Worm (Caenorhabditis elegans) whole organism, late embryonic: Measurements from ENCODE around the gene zipt-13.

ENCODE experiments used
- ama-1 ChIP-seq: fragments of 150-350 bp; optimal IDR thresholded peaks from 2 replicates; lab custom pipeline; 2014
- ceh-31 ChIP-seq: sonication (generic microtip); optimal IDR thresholded peaks from 2 replicates; lab custom pipeline; 2016; ENCODE audit warnings: missing genetic modification characterization, missing compliant biosample characterization
- ceh-48 ChIP-seq: sonication (generic microtip); optimal IDR thresholded peaks from 2 replicates; lab custom pipeline; 2016; ENCODE audit warnings: missing genetic modification characterization, inconsistent platforms, missing compliant biosample characterization
- fkh-10 ChIP-seq: fragments of 150-350 bp; optimal IDR thresholded peaks from 2 replicates; lab custom pipeline; 2014; ENCODE audit warnings: missing biosample characterization, missing genetic modification reagents, missing genetic modification characterization
- hlh-13 ChIP-seq: fragments of 200-800 bp; sonication (Bioruptor generic); optimal IDR thresholded peaks from 2 replicates; lab custom pipeline; 2018; ENCODE audit warnings: mild to moderate bottlenecking, missing genetic modification characterization, missing compliant biosample characterization
- nfya-1 ChIP-seq: sonication (generic microtip); optimal IDR thresholded peaks from 2 replicates; lab custom pipeline; 2017; ENCODE audit warnings: missing genetic modification characterization, mild to moderate bottlenecking, missing compliant biosample characterization, antibody characterized with exemption, moderate library complexity
- npax-4 ChIP-seq: sonication (generic microtip); optimal IDR thresholded peaks from 2 replicates; lab custom pipeline; 2016; ENCODE audit warnings: missing genetic modification characterization, missing compliant biosample characterization
- pqm-1 ChIP-seq: sonication (generic microtip); optimal IDR thresholded peaks from 2 replicates; lab custom pipeline; 2016; ENCODE audit warnings: missing genetic modification characterization, missing compliant biosample characterization

ce11 chrX:10262299-10262698, 25.6 kb upstream of the zipt-13 start:
- no peak for TF ChIP-seq ceh-31
- TF ChIP-seq hlh-13 = no peak
- TF ChIP-seq fkh-10 (GFP tag; lab: Kevin White, UChicago) = no peak
- TF ChIP-seq ama-1 = no peak
- no peak for TF ChIP-seq pqm-1 (tag; lab: Kevin White, UChicago)
- no peak for TF ChIP-seq ceh-48 (tag; lab: Kevin White, UChicago)
- no peak for TF ChIP-seq npax-4 (tag; lab: Kevin White, UChicago)
- no peak for TF ChIP-seq nfya-1 (tag; lab: Kevin White, UChicago)
